Fruit fly (Drosophila melanogaster): ENCODE results near the gene LSm-4.

The LSm-4 gene

DNA sequence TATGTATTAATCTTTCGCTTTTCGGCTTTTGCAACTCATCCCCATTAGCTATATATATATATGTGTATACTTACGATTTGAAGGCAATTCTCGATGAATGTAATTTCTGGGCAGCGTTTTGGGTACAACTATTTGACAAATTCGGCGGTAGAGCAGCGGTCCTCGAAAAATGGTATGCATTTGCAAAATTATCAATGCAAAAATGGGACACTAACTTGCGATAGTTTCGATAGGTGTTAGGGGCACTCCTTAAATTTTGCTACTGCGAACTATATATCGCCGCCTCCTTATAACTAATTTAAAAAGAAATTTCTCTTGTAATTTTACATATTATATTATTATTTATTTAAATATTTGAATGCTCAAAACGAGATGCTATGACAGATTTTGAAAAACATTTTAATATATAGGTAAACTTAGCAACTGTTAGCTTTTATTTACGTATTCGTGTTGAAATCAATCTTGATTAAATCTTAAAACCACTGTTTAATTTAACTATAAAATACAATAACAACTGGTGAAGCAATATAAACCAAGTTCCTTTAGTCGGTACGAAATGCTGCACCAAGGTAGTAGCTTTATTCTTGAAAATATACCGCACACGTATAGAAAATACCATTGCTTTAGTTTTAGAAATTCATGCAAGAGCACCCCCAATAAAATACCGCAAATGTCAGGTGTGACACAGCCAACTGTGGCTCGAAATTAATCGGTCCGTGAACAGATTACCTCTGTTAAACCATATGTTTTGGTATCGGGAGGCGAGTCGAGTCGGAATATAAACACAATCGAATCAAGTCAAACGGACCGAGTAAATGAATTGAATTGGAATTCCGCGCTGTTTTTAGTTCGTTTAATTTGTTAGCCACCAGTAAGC, 8.5 kb upstream of the LSm-4 start, which contains the start of the genes CG5355 and Klp31E (continued):
- peak; percentile 26 for TF ChIP-seq CG30431 (GFP tag; optimal IDR thresholded peaks at IDR 0.05)
- TF ChIP-seq CG1603 (tag; optimal IDR thresholded peaks at IDR 0.05), result peak; percentile 78
- TF ChIP-seq CG4404 (GFP tag; IDR thresholded peaks at IDR 0.05), result no peak; the same call in 1 of the 2 replicates
- no peak for TF ChIP-seq CG3726 (GFP tag; IDR thresholded peaks at IDR 0.05)
- TF ChIP-seq ttk (GFP tag; IDR thresholded peaks at IDR 0.05), result no peak
- no peak for TF ChIP-seq onecut (GFP tag; IDR thresholded peaks at IDR 0.05)
- no peak for TF ChIP-seq fd102C (GFP tag; optimal IDR thresholded peaks at IDR 0.05)
- TF ChIP-seq CG7839 (tag; optimal IDR thresholded peaks at IDR 0.05), result peak; percentile 74
- TF ChIP-seq nerfin-1 (tag; optimal IDR thresholded peaks at IDR 0.05), result peak; percentile 31
- TF ChIP-seq Adf1 (GFP tag; IDR thresholded peaks at IDR 0.05), result no peak
- TF ChIP-seq CG5953 (GFP tag; IDR thresholded peaks at IDR 0.05), result no peak
- TF ChIP-seq mam (GFP tag; optimal IDR thresholded peaks at IDR 0.05), result peak; percentile 57
- TF ChIP-seq CG15514 (GFP tag; optimal IDR thresholded peaks at IDR 0.05), result peak; percentile 39
- peak; percentile 56 for TF ChIP-seq maf-S (GFP tag; optimal IDR thresholded peaks at IDR 0.05)
- no peak for TF ChIP-seq CG8478 (optimal IDR thresholded peaks at IDR 0.05)
- TF ChIP-seq CG15601 (tag; optimal IDR thresholded peaks at IDR 0.05), result peak; percentile 73
- TF ChIP-seq CG2199 (GFP tag; IDR thresholded peaks at IDR 0.05), result 0 out of 3 replicates have a peak, but pooled peaks have one; percentile 24
- TF ChIP-seq HmgZ (tag; optimal IDR thresholded peaks at IDR 0.05), result peak; percentile 25
- peak; percentile 42 for TF ChIP-seq CG12942 (GFP tag; optimal IDR thresholded peaks at IDR 0.05)
- peak; percentile 65 for TF ChIP-seq unc-4 (GFP tag; IDR thresholded peaks at IDR 0.05; ENCODE audit: partially characterized antibody)
- TF ChIP-seq run (tag; optimal IDR thresholded peaks at IDR 0.05), result no peak
- no peak for TF ChIP-seq pita (GFP tag; optimal IDR thresholded peaks at IDR 0.05)
- TF ChIP-seq kah (GFP tag; optimal IDR thresholded peaks at IDR 0.05), result no peak
- TF ChIP-seq tll (GFP tag; optimal IDR thresholded peaks at IDR 0.05), result no peak
- peak; percentile 5 for TF ChIP-seq disco-r (GFP tag; optimal IDR thresholded peaks at IDR 0.05)
- TF ChIP-seq MBD-R2 (GFP tag; IDR thresholded peaks at IDR 0.05), result peak; percentile 72
- peak; percentile 57; the same call in 2 of the 3 replicates for TF ChIP-seq zfh1 (GFP tag; IDR thresholded peaks at IDR 0.05)
- no peak for TF ChIP-seq CG8281 (tag; optimal IDR thresholded peaks at IDR 0.05)
- peak in 1 of 3 experiments; percentile 82 for TF ChIP-seq lola (GFP tag; optimal IDR thresholded peaks at IDR 0.05)
- no peak for TF ChIP-seq NC2α (GFP tag; optimal IDR thresholded peaks at IDR 0.05)
- TF ChIP-seq Mes4 (GFP tag; optimal IDR thresholded peaks at IDR 0.05), result peak; percentile 46
- peak; percentile 39 for TF ChIP-seq trem (tag; optimal IDR thresholded peaks at IDR 0.05)
- TF ChIP-seq CG30020 (tag; optimal IDR thresholded peaks at IDR 0.05), result peak; percentile 95
- no peak for TF ChIP-seq cwo (GFP tag; optimal IDR thresholded peaks at IDR 0.05)
- TF ChIP-seq Lpt (GFP tag; optimal IDR thresholded peaks at IDR 0.05), result no peak
- no peak for TF ChIP-seq CG11398 (GFP tag; optimal IDR thresholded peaks at IDR 0.05)
- peak; percentile 20 for TF ChIP-seq NK7.1 (GFP tag; optimal IDR thresholded peaks at IDR 0.05)
- peak; percentile 7 to 41 for TF ChIP-seq chif (GFP tag; optimal IDR thresholded peaks at IDR 0.05)
- TF ChIP-seq CG7745 (tag; optimal IDR thresholded peaks at IDR 0.05), result no peak
- TF ChIP-seq CG9876 (GFP tag; optimal IDR thresholded peaks at IDR 0.05), result no peak
- TF ChIP-seq gcm (GFP tag; optimal IDR thresholded peaks at IDR 0.05), result peak; percentile 45
- TF ChIP-seq zen2 (GFP tag; IDR thresholded peaks at IDR 0.05; ENCODE audit: partially characterized antibody), result peak; percentile 63; the same call in 2 of the 3 replicates
- peak; percentile 48 for TF ChIP-seq kay (GFP tag; optimal IDR thresholded peaks at IDR 0.05)
- peak; percentile 56 for TF ChIP-seq PHDP (tag; optimal IDR thresholded peaks at IDR 0.05)
- TF ChIP-seq zen (tag; optimal IDR thresholded peaks at IDR 0.05), result peak; percentile 71
- TF ChIP-seq pnt (GFP tag; optimal IDR thresholded peaks at IDR 0.05), result peak; percentile 5
- TF ChIP-seq bigmax (GFP tag; optimal IDR thresholded peaks at IDR 0.05), result no peak
- 0 out of 2 replicates have a peak, but pooled peaks have one; percentile 4 for TF ChIP-seq CG32772 (GFP tag; IDR thresholded peaks at IDR 0.05)

All from whole organism, embryonic.